Worm (Caenorhabditis elegans) whole organism, L2 larva: Measurements from ENCODE around the gene syx-5.

Source experiments
- C34F6.9 ChIP-seq: fragments of 150-350 bp; optimal IDR thresholded peaks from 2 replicates; lab custom pipeline; 2014; ENCODE audit warnings: missing biosample characterization, missing genetic modification characterization
- Y55F3AM.14 ChIP-seq: fragments of 200-800 bp; sonication (Bioruptor generic); optimal IDR thresholded peaks from 2 replicates; lab custom pipeline; 2018; ENCODE audit warnings: mild to moderate bottlenecking, missing genetic modification characterization, missing compliant biosample characterization
- aly-2 ChIP-seq: fragments of 150-350 bp; optimal IDR thresholded peaks from 2 replicates; lab custom pipeline; 2014; ENCODE audit warnings: missing biosample characterization, missing genetic modification characterization
- ama-1 ChIP-seq: fragments of 150-350 bp; optimal IDR thresholded peaks from 2 replicates; lab custom pipeline; 2018; ENCODE audit warnings: inconsistent platforms
- blmp-1 ChIP-seq: sonication (generic microtip); optimal IDR thresholded peaks from 2 replicates; lab custom pipeline; 2017; ENCODE audit warnings: missing genetic modification characterization, mild to moderate bottlenecking, missing compliant biosample characterization, antibody characterized with exemption, moderate library complexity; ENCODE audit not compliant: insufficient read depth
- ceh-16 ChIP-seq: fragments of 150-350 bp; optimal IDR thresholded peaks from 2 replicates; lab custom pipeline; 2014; ENCODE audit warnings: missing biosample characterization, missing genetic modification characterization
- ceh-82 ChIP-seq: fragments of 150-350 bp; optimal IDR thresholded peaks from 2 replicates; lab custom pipeline; 2014; ENCODE audit warnings: missing biosample characterization, missing genetic modification characterization
- crh-2 ChIP-seq: sonication (generic microtip); optimal IDR thresholded peaks from 2 replicates; lab custom pipeline; 2017; ENCODE audit warnings: missing biosample characterization, missing genetic modification characterization
- dmd-4 ChIP-seq: sonication (generic microtip); optimal IDR thresholded peaks from 2 replicates; lab custom pipeline; 2017; ENCODE audit warnings: missing biosample characterization, missing genetic modification characterization
- egl-27 ChIP-seq: sonication (generic microtip); optimal IDR thresholded peaks from 3 replicates; lab custom pipeline; 2017; ENCODE audit warnings: missing biosample characterization, missing genetic modification reagents, missing genetic modification characterization
- elt-3 ChIP-seq: sonication (generic microtip); optimal IDR thresholded peaks from 2 replicates; lab custom pipeline; 2017; ENCODE audit warnings: missing biosample characterization, missing genetic modification characterization
- fos-1 ChIP-seq: fragments of 150-350 bp; optimal IDR thresholded peaks from 2 replicates; lab custom pipeline; 2014; ENCODE audit warnings: missing biosample characterization, missing genetic modification characterization
- lin-11 ChIP-seq: fragments of 150-350 bp; sonication (generic microtip); optimal IDR thresholded peaks from 2 replicates; lab custom pipeline; 2014; ENCODE audit warnings: missing biosample characterization, missing genetic modification characterization, inconsistent platforms, mixed read lengths
- lsy-2 ChIP-seq, 2 experiments: fragments of 150-350 bp in 1 of 2; sonication (generic microtip) in 1 of 2; optimal IDR thresholded peaks; 2 replicates each; lab custom pipeline; 2014 to 2017; ENCODE audit warnings: missing biosample characterization in 2 of 2, missing genetic modification characterization in 2 of 2
- mbf-1 ChIP-seq: sonication (generic microtip); optimal IDR thresholded peaks from 2 replicates; lab custom pipeline; 2017; ENCODE audit warnings: missing biosample characterization, missing genetic modification characterization
- mdl-1 ChIP-seq, 2 experiments: fragments of 150-350 bp in 1 of 2; sonication (generic microtip) in 1 of 2; optimal IDR thresholded peaks; 2 replicates each; lab custom pipeline; 2017; ENCODE audit warnings: missing biosample characterization in 2 of 2, missing genetic modification characterization in 2 of 2
- nhr-11 ChIP-seq: fragments of 150-350 bp; optimal IDR thresholded peaks from 2 replicates; lab custom pipeline; 2014; ENCODE audit warnings: missing biosample characterization, missing genetic modification characterization
- nhr-21 ChIP-seq: fragments of 150-350 bp; optimal IDR thresholded peaks from 2 replicates; lab custom pipeline; 2014; ENCODE audit warnings: missing biosample characterization, missing genetic modification characterization
- nhr-23 ChIP-seq: fragments of 150-350 bp; optimal IDR thresholded peaks from 2 replicates; lab custom pipeline; 2014; ENCODE audit warnings: missing biosample characterization, missing genetic modification reagents, missing genetic modification characterization
- nhr-237 ChIP-seq: fragments of 150-350 bp; optimal IDR thresholded peaks from 2 replicates; lab custom pipeline; 2014; ENCODE audit warnings: missing biosample characterization, missing genetic modification characterization
- nhr-25 ChIP-seq: fragments of 150-350 bp; sonication (generic microtip); optimal IDR thresholded peaks from 3 replicates; lab custom pipeline; 2014; ENCODE audit warnings: missing biosample characterization, missing genetic modification characterization
- nhr-6 ChIP-seq: fragments of 150-350 bp; optimal IDR thresholded peaks from 2 replicates; lab custom pipeline; 2014; ENCODE audit warnings: missing biosample characterization, missing genetic modification characterization
- nhr-77 ChIP-seq: fragments of 150-350 bp; optimal IDR thresholded peaks from 2 replicates; lab custom pipeline; 2014; ENCODE audit warnings: missing biosample characterization, missing genetic modification characterization
- sem-4 ChIP-seq: fragments of 150-350 bp; optimal IDR thresholded peaks from 2 replicates; lab custom pipeline; 2014; ENCODE audit warnings: missing biosample characterization, missing genetic modification reagents, missing genetic modification characterization
- sma-3 ChIP-seq: sonication (generic microtip); optimal IDR thresholded peaks from 2 replicates; lab custom pipeline; 2016; ENCODE audit warnings: missing genetic modification reagents, missing genetic modification characterization, missing compliant biosample characterization
- sma-9 ChIP-seq, 2 experiments: fragments of 150-350 bp in 1 of 2; sonication (generic microtip) in 1 of 2; optimal IDR thresholded peaks; 2 replicates each; lab custom pipeline; 2014 to 2016; ENCODE audit warnings: missing genetic modification characterization in 2 of 2, mild to moderate bottlenecking in 1 of 2, missing biosample characterization in 1 of 2, missing compliant biosample characterization in 1 of 2, missing genetic modification reagents in 1 of 2, moderate library complexity in 1 of 2
- unc-39 ChIP-seq: fragments of 150-350 bp; optimal IDR thresholded peaks from 2 replicates; lab custom pipeline; 2014; ENCODE audit warnings: missing biosample characterization, missing genetic modification characterization
- unc-55 ChIP-seq: fragments of 150-350 bp; sonication (generic microtip); optimal IDR thresholded peaks from 3 replicates; lab custom pipeline; 2014; ENCODE audit warnings: missing biosample characterization, missing genetic modification reagents, missing genetic modification characterization
- unc-62 ChIP-seq: fragments of 150-350 bp; optimal IDR thresholded peaks from 2 replicates; lab custom pipeline; 2014; ENCODE audit warnings: missing biosample characterization, missing genetic modification reagents, missing genetic modification characterization
- zag-1 ChIP-seq: fragments of 150-350 bp; optimal IDR thresholded peaks from 2 replicates; lab custom pipeline; 2014; ENCODE audit warnings: missing biosample characterization, missing genetic modification characterization
- ztf-1 ChIP-seq: fragments of 200-800 bp; sonication (Bioruptor generic); conservative IDR thresholded peaks from 2 replicates; pipeline ENCODE4 v1.3.6; 2022; ENCODE audit warnings: missing genetic modification characterization, missing compliant biosample characterization
- ztf-11 ChIP-seq: sonication (generic microtip); optimal IDR thresholded peaks from 2 replicates; lab custom pipeline; 2017; ENCODE audit warnings: missing biosample characterization, missing genetic modification characterization
- ztf-4 ChIP-seq: fragments of 150-350 bp; optimal IDR thresholded peaks from 2 replicates; lab custom pipeline; 2014; ENCODE audit warnings: missing biosample characterization, missing genetic modification characterization

Gene syx-5

ce11 chrV:11789474-11789873, 24.8 kb downstream of the syx-5 start, which contains the start of gene D2023.1:
Gene D2023.1, plus strand, starts transcription at chrV:11789550.
- no peak for TF ChIP-seq blmp-1
- no peak for TF ChIP-seq ceh-16
- no peak for TF ChIP-seq ztf-11 (tag; lab: Kevin White, UChicago)
- no peak for TF ChIP-seq lsy-2 (tag; optimal IDR thresholded peaks at IDR 0.05; lab: Kevin White, UChicago)
- TF ChIP-seq ztf-4 (tag; lab: Kevin White, UChicago), result no peak
- TF ChIP-seq fos-1, result no peak
- no peak for TF ChIP-seq crh-2
- TF ChIP-seq C34F6.9, result no peak
- TF ChIP-seq lin-11 (tag; lab: Kevin White, UChicago), result no peak
- no peak for TF ChIP-seq Y55F3AM.14 (GFP tag; lab: Kevin White, UChicago)
- no peak for TF ChIP-seq nhr-237 (tag; lab: Kevin White, UChicago)
- no peak for TF ChIP-seq mbf-1 (tag; lab: Kevin White, UChicago)
- TF ChIP-seq nhr-11 (tag; lab: Kevin White, UChicago), result no peak
- TF ChIP-seq nhr-77 (tag; lab: Kevin White, UChicago), result no peak
- no peak for TF ChIP-seq dmd-4 (tag; lab: Kevin White, UChicago)
- TF ChIP-seq elt-3, result no peak
- no peak for TF ChIP-seq unc-39 (tag; lab: Kevin White, UChicago)
- no peak for TF ChIP-seq nhr-23 (tag; lab: Kevin White, UChicago)

ce11 chrV:11794172-11794571, 29.5 kb downstream of the syx-5 start:
- TF ChIP-seq nhr-6 (tag; lab: Kevin White, UChicago) (no peak), nhr-25 (tag; lab: Kevin White, UChicago) (peak; percentile 81), blmp-1 (peak; percentile 38)

- TF ChIP-seq unc-62 (GFP tag; lab: Kevin White, UChicago) (no peak), mdl-1 (tag; optimal IDR thresholded peaks at IDR 0.05; lab: Kevin White, UChicago) (peak in 1 of 2 experiments; percentile 2), nhr-21 (peak; percentile 73), nhr-25 (tag; lab: Kevin White, UChicago) (peak; percentile 52), sma-9 (GFP tag; optimal IDR thresholded peaks at IDR 0.05; lab: Kevin White, UChicago) (peak; percentile 79), sma-9 (tag; optimal IDR thresholded peaks at IDR 0.05; lab: Kevin White, UChicago) (no peak), nhr-23 (tag; lab: Kevin White, UChicago) (no peak), crh-2 (no peak), zag-1 (tag; lab: Kevin White, UChicago) (no peak), fos-1 (no peak), lsy-2 (tag; optimal IDR thresholded peaks at IDR 0.05; lab: Kevin White, UChicago) (no peak), ztf-4 (tag; lab: Kevin White, UChicago) (no peak), sma-3 (GFP tag; lab: Kevin White, UChicago) (peak; percentile 59), aly-2 (tag; lab: Kevin White, UChicago) (no peak), ztf-1 (GFP tag; lab: Robert Waterston, UW) (no peak), egl-27 (tag; lab: Kevin White, UChicago) (peak; percentile 69), lin-11 (tag; lab: Kevin White, UChicago) (no peak), unc-55 (GFP tag; lab: Kevin White, UChicago) (no peak), mbf-1 (tag; lab: Kevin White, UChicago) (no peak)
These were observed 30.6 kb downstream of the syx-5 start for ce11 chrV:11795352-11795751.

- TF ChIP-seq sma-9 (GFP tag; optimal IDR thresholded peaks at IDR 0.05; lab: Kevin White, UChicago) (peak; percentile 81), sma-9 (tag; optimal IDR thresholded peaks at IDR 0.05; lab: Kevin White, UChicago) (no peak), sma-3 (GFP tag; lab: Kevin White, UChicago) (peak; percentile 17), nhr-21 (peak; percentile 13), blmp-1 (peak; percentile 2), crh-2 (peak; percentile 8), ceh-82 (tag; lab: Kevin White, UChicago) (no peak), unc-39 (tag; lab: Kevin White, UChicago) (no peak), nhr-25 (tag; lab: Kevin White, UChicago) (peak; percentile 53)
These were observed 31.6 kb downstream of the syx-5 start for ce11 chrV:11796343-11796742.

- TF ChIP-seq ama-1 (lab: Kevin White, UChicago), result no peak
- no peak for TF ChIP-seq sem-4 (tag; lab: Kevin White, UChicago)
- peak; percentile 68 for TF ChIP-seq nhr-25 (tag; lab: Kevin White, UChicago)
- TF ChIP-seq nhr-237 (tag; lab: Kevin White, UChicago), result no peak
- TF ChIP-seq ztf-4 (tag; lab: Kevin White, UChicago), result no peak
- peak; percentile 70 for TF ChIP-seq sma-9 (GFP tag; optimal IDR thresholded peaks at IDR 0.05; lab: Kevin White, UChicago)
- TF ChIP-seq sma-9 (tag; optimal IDR thresholded peaks at IDR 0.05; lab: Kevin White, UChicago), result no peak
- peak; percentile 6 for TF ChIP-seq crh-2
- TF ChIP-seq sma-3 (GFP tag; lab: Kevin White, UChicago), result peak; percentile 13
- peak; percentile 24 for TF ChIP-seq nhr-21
- TF ChIP-seq blmp-1, result peak; percentile 50
- TF ChIP-seq, all 48 proteins: peak for 6
These were observed 32.7 kb downstream of the syx-5 start for ce11 chrV:11797272-11797855.
